Worm (Caenorhabditis elegans) whole organism, L2 larva: ENCODE measurements around the gene R12B2.8.
A peak's percentile ranks its signal among the peaks of the same experiment; 100 is the strongest.

ENCODE experiments used
- C34F6.9 ChIP-seq: fragments of 150-350 bp; optimal IDR thresholded peaks from 2 replicates; lab custom pipeline; 2014; ENCODE audit warnings: missing biosample characterization, missing genetic modification characterization
- F13H6.1 ChIP-seq: sonication (generic microtip); optimal IDR thresholded peaks from 2 replicates; lab custom pipeline; 2016; ENCODE audit warnings: missing genetic modification characterization, missing compliant biosample characterization
- R02D3.7 ChIP-seq: fragments of 150-350 bp; optimal IDR thresholded peaks from 2 replicates; lab custom pipeline; 2014; ENCODE audit warnings: missing biosample characterization, missing genetic modification characterization
- Y55F3AM.14 ChIP-seq: fragments of 200-800 bp; sonication (Bioruptor generic); optimal IDR thresholded peaks from 2 replicates; lab custom pipeline; 2018; ENCODE audit warnings: mild to moderate bottlenecking, missing genetic modification characterization, missing compliant biosample characterization
- ZK546.5 ChIP-seq: sonication (generic microtip); optimal IDR thresholded peaks from 2 replicates; lab custom pipeline; 2017; ENCODE audit warnings: missing biosample characterization, missing genetic modification characterization
- alr-1 ChIP-seq: fragments of 150-350 bp; optimal IDR thresholded peaks from 2 replicates; lab custom pipeline; 2014; ENCODE audit warnings: missing biosample characterization, missing genetic modification characterization
- aly-2 ChIP-seq: fragments of 150-350 bp; optimal IDR thresholded peaks from 2 replicates; lab custom pipeline; 2014; ENCODE audit warnings: missing biosample characterization, missing genetic modification characterization
- ama-1 ChIP-seq: fragments of 150-350 bp; optimal IDR thresholded peaks from 2 replicates; lab custom pipeline; 2018; ENCODE audit warnings: inconsistent platforms
- blmp-1 ChIP-seq: sonication (generic microtip); optimal IDR thresholded peaks from 2 replicates; lab custom pipeline; 2017; ENCODE audit warnings: missing genetic modification characterization, mild to moderate bottlenecking, missing compliant biosample characterization, antibody characterized with exemption, moderate library complexity; ENCODE audit not compliant: insufficient read depth
- ceh-16 ChIP-seq: fragments of 150-350 bp; optimal IDR thresholded peaks from 2 replicates; lab custom pipeline; 2014; ENCODE audit warnings: missing biosample characterization, missing genetic modification characterization
- ceh-82 ChIP-seq: fragments of 150-350 bp; optimal IDR thresholded peaks from 2 replicates; lab custom pipeline; 2014; ENCODE audit warnings: missing biosample characterization, missing genetic modification characterization
- crh-2 ChIP-seq: sonication (generic microtip); optimal IDR thresholded peaks from 2 replicates; lab custom pipeline; 2017; ENCODE audit warnings: missing biosample characterization, missing genetic modification characterization
- dmd-4 ChIP-seq: sonication (generic microtip); optimal IDR thresholded peaks from 2 replicates; lab custom pipeline; 2017; ENCODE audit warnings: missing biosample characterization, missing genetic modification characterization
- egl-27 ChIP-seq: sonication (generic microtip); optimal IDR thresholded peaks from 3 replicates; lab custom pipeline; 2017; ENCODE audit warnings: missing biosample characterization, missing genetic modification reagents, missing genetic modification characterization
- elt-1 ChIP-seq: fragments of 150-350 bp; optimal IDR thresholded peaks from 2 replicates; lab custom pipeline; 2014; ENCODE audit warnings: missing biosample characterization, missing genetic modification characterization
- elt-3 ChIP-seq: sonication (generic microtip); optimal IDR thresholded peaks from 2 replicates; lab custom pipeline; 2017; ENCODE audit warnings: missing biosample characterization, missing genetic modification characterization
- fos-1 ChIP-seq: fragments of 150-350 bp; optimal IDR thresholded peaks from 2 replicates; lab custom pipeline; 2014; ENCODE audit warnings: missing biosample characterization, missing genetic modification characterization
- gmeb-1 ChIP-seq: fragments of 150-350 bp; optimal IDR thresholded peaks from 2 replicates; lab custom pipeline; 2014; ENCODE audit warnings: missing biosample characterization, missing genetic modification characterization
- lin-11 ChIP-seq: fragments of 150-350 bp; sonication (generic microtip); optimal IDR thresholded peaks from 2 replicates; lab custom pipeline; 2014; ENCODE audit warnings: missing biosample characterization, missing genetic modification characterization, inconsistent platforms, mixed read lengths
- lin-13 ChIP-seq: fragments of 150-350 bp; optimal IDR thresholded peaks from 2 replicates; lab custom pipeline; 2014; ENCODE audit warnings: missing biosample characterization, missing genetic modification reagents, missing genetic modification characterization
- lin-39 ChIP-seq: fragments of 150-350 bp; optimal IDR thresholded peaks from 2 replicates; lab custom pipeline; 2014; ENCODE audit warnings: missing biosample characterization, missing genetic modification reagents, missing genetic modification characterization
- lsy-2 ChIP-seq, 2 experiments: fragments of 150-350 bp in 1 of 2; sonication (generic microtip) in 1 of 2; optimal IDR thresholded peaks; 2 replicates each; lab custom pipeline; 2014 to 2017; ENCODE audit warnings: missing biosample characterization in 2 of 2, missing genetic modification characterization in 2 of 2
- mab-5 ChIP-seq: fragments of 150-350 bp; optimal IDR thresholded peaks from 2 replicates; lab custom pipeline; 2014; ENCODE audit warnings: missing biosample characterization, missing genetic modification characterization
- mbf-1 ChIP-seq: sonication (generic microtip); optimal IDR thresholded peaks from 2 replicates; lab custom pipeline; 2017; ENCODE audit warnings: missing biosample characterization, missing genetic modification characterization
- mdl-1 ChIP-seq, 2 experiments: fragments of 150-350 bp in 1 of 2; sonication (generic microtip) in 1 of 2; optimal IDR thresholded peaks; 2 replicates each; lab custom pipeline; 2017; ENCODE audit warnings: missing biosample characterization in 2 of 2, missing genetic modification characterization in 2 of 2
- nhr-10 ChIP-seq: sonication (generic microtip); optimal IDR thresholded peaks from 2 replicates; lab custom pipeline; 2017; ENCODE audit warnings: missing biosample characterization, missing genetic modification characterization
- nhr-11 ChIP-seq: fragments of 150-350 bp; optimal IDR thresholded peaks from 2 replicates; lab custom pipeline; 2014; ENCODE audit warnings: missing biosample characterization, missing genetic modification characterization
- nhr-12 ChIP-seq: fragments of 150-350 bp; optimal IDR thresholded peaks from 2 replicates; lab custom pipeline; 2014; ENCODE audit warnings: missing biosample characterization, missing genetic modification characterization
- nhr-129 ChIP-seq: fragments of 150-350 bp; optimal IDR thresholded peaks from 2 replicates; lab custom pipeline; 2014; ENCODE audit warnings: missing biosample characterization, missing genetic modification characterization
- nhr-21 ChIP-seq: fragments of 150-350 bp; optimal IDR thresholded peaks from 2 replicates; lab custom pipeline; 2014; ENCODE audit warnings: missing biosample characterization, missing genetic modification characterization
- nhr-23 ChIP-seq: fragments of 150-350 bp; optimal IDR thresholded peaks from 2 replicates; lab custom pipeline; 2014; ENCODE audit warnings: missing biosample characterization, missing genetic modification reagents, missing genetic modification characterization
- nhr-237 ChIP-seq: fragments of 150-350 bp; optimal IDR thresholded peaks from 2 replicates; lab custom pipeline; 2014; ENCODE audit warnings: missing biosample characterization, missing genetic modification characterization
- nhr-25 ChIP-seq: fragments of 150-350 bp; sonication (generic microtip); optimal IDR thresholded peaks from 3 replicates; lab custom pipeline; 2014; ENCODE audit warnings: missing biosample characterization, missing genetic modification characterization
- nhr-6 ChIP-seq: fragments of 150-350 bp; optimal IDR thresholded peaks from 2 replicates; lab custom pipeline; 2014; ENCODE audit warnings: missing biosample characterization, missing genetic modification characterization
- nhr-77 ChIP-seq: fragments of 150-350 bp; optimal IDR thresholded peaks from 2 replicates; lab custom pipeline; 2014; ENCODE audit warnings: missing biosample characterization, missing genetic modification characterization
- peb-1 ChIP-seq: fragments of 150-350 bp; optimal IDR thresholded peaks from 2 replicates; lab custom pipeline; 2014; ENCODE audit warnings: missing biosample characterization, missing genetic modification characterization
- sem-4 ChIP-seq: fragments of 150-350 bp; optimal IDR thresholded peaks from 2 replicates; lab custom pipeline; 2014; ENCODE audit warnings: missing biosample characterization, missing genetic modification reagents, missing genetic modification characterization
- skn-1 ChIP-seq: sonication (generic microtip); optimal IDR thresholded peaks from 2 replicates; lab custom pipeline; 2017; ENCODE audit warnings: missing biosample characterization, missing genetic modification characterization
- sma-3 ChIP-seq: sonication (generic microtip); optimal IDR thresholded peaks from 2 replicates; lab custom pipeline; 2016; ENCODE audit warnings: missing genetic modification reagents, missing genetic modification characterization, missing compliant biosample characterization
- sma-9 ChIP-seq, 2 experiments: fragments of 150-350 bp in 1 of 2; sonication (generic microtip) in 1 of 2; optimal IDR thresholded peaks; 2 replicates each; lab custom pipeline; 2014 to 2016; ENCODE audit warnings: missing genetic modification characterization in 2 of 2, mild to moderate bottlenecking in 1 of 2, missing biosample characterization in 1 of 2, missing compliant biosample characterization in 1 of 2, missing genetic modification reagents in 1 of 2, moderate library complexity in 1 of 2
- snpc-4 ChIP-seq: fragments of 150-350 bp; optimal IDR thresholded peaks from 2 replicates; lab custom pipeline; 2014; ENCODE audit warnings: missing biosample characterization, missing genetic modification characterization
- unc-39 ChIP-seq: fragments of 150-350 bp; optimal IDR thresholded peaks from 2 replicates; lab custom pipeline; 2014; ENCODE audit warnings: missing biosample characterization, missing genetic modification characterization
- unc-55 ChIP-seq: fragments of 150-350 bp; sonication (generic microtip); optimal IDR thresholded peaks from 3 replicates; lab custom pipeline; 2014; ENCODE audit warnings: missing biosample characterization, missing genetic modification reagents, missing genetic modification characterization
- unc-62 ChIP-seq: fragments of 150-350 bp; optimal IDR thresholded peaks from 2 replicates; lab custom pipeline; 2014; ENCODE audit warnings: missing biosample characterization, missing genetic modification reagents, missing genetic modification characterization
- zag-1 ChIP-seq: fragments of 150-350 bp; optimal IDR thresholded peaks from 2 replicates; lab custom pipeline; 2014; ENCODE audit warnings: missing biosample characterization, missing genetic modification characterization
- ztf-1 ChIP-seq: fragments of 200-800 bp; sonication (Bioruptor generic); conservative IDR thresholded peaks from 2 replicates; pipeline ENCODE4 v1.3.6; 2022; ENCODE audit warnings: missing genetic modification characterization, missing compliant biosample characterization
- ztf-11 ChIP-seq: sonication (generic microtip); optimal IDR thresholded peaks from 2 replicates; lab custom pipeline; 2017; ENCODE audit warnings: missing biosample characterization, missing genetic modification characterization
- ztf-4 ChIP-seq: fragments of 150-350 bp; optimal IDR thresholded peaks from 2 replicates; lab custom pipeline; 2014; ENCODE audit warnings: missing biosample characterization, missing genetic modification characterization

Gene R12B2.8

DNA sequence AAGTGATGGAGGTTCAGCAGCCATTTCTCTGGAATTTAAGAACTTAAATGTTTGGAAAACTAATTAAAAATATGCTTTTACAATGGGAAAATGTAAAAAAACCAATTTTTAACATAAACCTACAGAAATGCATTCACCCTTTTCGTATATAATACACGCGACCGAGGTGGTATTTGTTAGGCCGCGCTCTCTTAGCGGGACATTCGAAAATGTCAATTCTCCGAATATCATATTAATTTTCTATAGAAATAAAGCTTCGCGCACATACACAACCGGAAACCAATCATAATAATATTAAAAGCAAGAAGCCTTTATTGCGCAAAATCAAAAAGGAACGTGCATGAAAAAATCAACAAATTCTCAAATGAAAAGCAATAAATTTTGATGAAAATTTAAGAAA lies 29.5 kb downstream of the R12B2.8 start, which contains the start of gene ddx-23 (continued):
- no peak for TF ChIP-seq mab-5 (tag; lab: Kevin White, UChicago)

ce11 chrIII:5855637-5856179 lies 32.0 kb downstream of the R12B2.8 start, which contains the start of the genes cct-6 and alh-9:
TSS of gene cct-6 (minus strand) at chrIII:5855687.
TSS of gene alh-9 (plus strand) at chrIII:5856018.
- TF ChIP-seq ztf-11 (tag; lab: Kevin White, UChicago) = no peak
- TF ChIP-seq mdl-1 (tag; optimal IDR thresholded peaks at IDR 0.05; lab: Kevin White, UChicago) = no peak
- TF ChIP-seq aly-2 (tag; lab: Kevin White, UChicago) = no peak
- no peak for TF ChIP-seq skn-1 (tag; lab: Kevin White, UChicago)
- peak; percentile 76 for TF ChIP-seq sma-9 (GFP tag; optimal IDR thresholded peaks at IDR 0.05; lab: Kevin White, UChicago)
- no peak for TF ChIP-seq sma-9 (tag; optimal IDR thresholded peaks at IDR 0.05; lab: Kevin White, UChicago)
- TF ChIP-seq ZK546.5 (tag; lab: Kevin White, UChicago) = peak; percentile 1
- peak; percentile 88 for TF ChIP-seq lin-13 (GFP tag; lab: Kevin White, UChicago)
- no peak for TF ChIP-seq nhr-11 (tag; lab: Kevin White, UChicago)
- TF ChIP-seq unc-55 (GFP tag; lab: Kevin White, UChicago) = peak; percentile 94
- no peak for TF ChIP-seq ceh-16 (tag; lab: Kevin White, UChicago)
- TF ChIP-seq zag-1 = no peak
- TF ChIP-seq ztf-4 (tag; lab: Kevin White, UChicago) = peak; percentile 19
- TF ChIP-seq nhr-237 (tag; lab: Kevin White, UChicago) = no peak
- peak; percentile 44 for TF ChIP-seq ama-1 (lab: Kevin White, UChicago)
- no peak for TF ChIP-seq nhr-23 (tag; lab: Kevin White, UChicago)
- TF ChIP-seq peb-1 (tag; lab: Kevin White, UChicago) = no peak
- peak; percentile 39 for TF ChIP-seq egl-27 (tag; lab: Kevin White, UChicago)
- TF ChIP-seq ceh-82 = peak; percentile 20
- TF ChIP-seq nhr-10 (tag; lab: Kevin White, UChicago) = no peak
- peak; percentile 46 for TF ChIP-seq mab-5 (tag; lab: Kevin White, UChicago)
- peak; percentile 5 for TF ChIP-seq nhr-6
- peak; percentile 88 for TF ChIP-seq nhr-129 (tag; lab: Kevin White, UChicago)
- peak; percentile 69 for TF ChIP-seq F13H6.1 (tag; lab: Kevin White, UChicago)
- peak; percentile 54 for TF ChIP-seq nhr-21 (tag; lab: Kevin White, UChicago)
- TF ChIP-seq snpc-4 (tag; lab: Kevin White, UChicago) = peak; percentile 37
- no peak for TF ChIP-seq Y55F3AM.14
- no peak for TF ChIP-seq nhr-12 (tag; lab: Kevin White, UChicago)
- TF ChIP-seq elt-1 (tag; lab: Kevin White, UChicago) = no peak
- peak; percentile 92 for TF ChIP-seq C34F6.9
- no peak for TF ChIP-seq mbf-1 (tag; lab: Kevin White, UChicago)
- peak; percentile 70 for TF ChIP-seq R02D3.7 (tag; lab: Kevin White, UChicago)
- TF ChIP-seq lin-39 (tag; lab: Kevin White, UChicago) = no peak
- TF ChIP-seq sma-3 (GFP tag; lab: Kevin White, UChicago) = peak; percentile 80
- peak; percentile 61 to 92 for TF ChIP-seq lsy-2 (tag; optimal IDR thresholded peaks at IDR 0.05; lab: Kevin White, UChicago)
- TF ChIP-seq unc-62 (GFP tag; lab: Kevin White, UChicago) = no peak
- TF ChIP-seq lin-11 (tag; lab: Kevin White, UChicago) = peak; percentile 79
- no peak for TF ChIP-seq blmp-1 (tag; lab: Kevin White, UChicago)
- no peak for TF ChIP-seq unc-39 (tag; lab: Kevin White, UChicago)
- TF ChIP-seq dmd-4 (tag; lab: Kevin White, UChicago) = no peak
- no peak for TF ChIP-seq ztf-1 (GFP tag; lab: Robert Waterston, UW)
- TF ChIP-seq elt-3 = no peak
- peak; percentile 56 for TF ChIP-seq fos-1 (tag; lab: Kevin White, UChicago)
- TF ChIP-seq nhr-77 (tag; lab: Kevin White, UChicago) = no peak
- peak; percentile 89 for TF ChIP-seq crh-2 (tag; lab: Kevin White, UChicago)
- TF ChIP-seq gmeb-1 (tag; lab: Kevin White, UChicago) = peak; percentile 93
- peak; percentile 84 for TF ChIP-seq nhr-25 (tag; lab: Kevin White, UChicago)
- peak; percentile 2 for TF ChIP-seq sem-4 (tag; lab: Kevin White, UChicago)
- no peak for TF ChIP-seq alr-1
